Fruit fly (Drosophila melanogaster): Measurements from ENCODE around the gene CG10274.

The CG10274 gene

DNA sequence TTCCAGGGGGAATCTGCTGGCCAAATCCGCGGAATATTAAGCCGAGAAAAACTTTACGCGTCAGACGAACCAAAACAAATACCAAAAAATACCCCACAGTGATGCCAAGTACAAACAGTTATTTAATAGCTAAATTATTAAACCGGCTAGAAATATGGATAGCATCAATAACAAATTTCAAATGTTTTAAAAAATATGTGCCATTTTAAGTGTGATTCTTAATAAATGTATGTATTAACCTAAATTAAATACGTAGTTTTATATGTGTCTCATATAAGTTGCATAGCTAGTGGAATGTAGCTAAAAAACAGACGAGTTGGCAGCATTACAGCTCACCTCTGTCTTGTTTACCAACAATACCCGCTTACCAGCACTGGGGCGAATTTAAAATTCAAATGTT lies at the start of gene CG10274:
TSS of gene CG10274 (minus strand) at position 54 of the 400 bp plus-strand sequence.
- no peak for TF ChIP-seq EcR (GFP tag; optimal IDR thresholded peaks at IDR 0.05)
- no peak for TF ChIP-seq D1 (tag; optimal IDR thresholded peaks at IDR 0.05)
- TF ChIP-seq CG4496 (GFP tag; IDR thresholded peaks at IDR 0.05), result peak; percentile 59; the same call in 2 of the 3 replicates
- TF ChIP-seq CG9948 (tag; optimal IDR thresholded peaks at IDR 0.05), result peak; percentile 52
- peak; percentile 40 for TF ChIP-seq CG17806 (tag; optimal IDR thresholded peaks at IDR 0.05)
- TF ChIP-seq CG15710 (tag; optimal IDR thresholded peaks at IDR 0.05), result peak; percentile 72
- no peak for TF ChIP-seq fd96Ca (GFP tag; IDR thresholded peaks at IDR 0.05)
- TF ChIP-seq CG34367 (tag; optimal IDR thresholded peaks at IDR 0.05), result no peak
- TF ChIP-seq CG32121 (GFP tag; IDR thresholded peaks at IDR 0.05), result peak; percentile 17; the same call in 1 of the 2 replicates
- no peak for TF ChIP-seq CG14655 (GFP tag; optimal IDR thresholded peaks at IDR 0.05)
- TF ChIP-seq CG13204 (GFP tag; optimal IDR thresholded peaks at IDR 0.05), result no peak
- no peak for TF ChIP-seq Ets98B (GFP tag; IDR thresholded peaks at IDR 0.05)

DNA sequence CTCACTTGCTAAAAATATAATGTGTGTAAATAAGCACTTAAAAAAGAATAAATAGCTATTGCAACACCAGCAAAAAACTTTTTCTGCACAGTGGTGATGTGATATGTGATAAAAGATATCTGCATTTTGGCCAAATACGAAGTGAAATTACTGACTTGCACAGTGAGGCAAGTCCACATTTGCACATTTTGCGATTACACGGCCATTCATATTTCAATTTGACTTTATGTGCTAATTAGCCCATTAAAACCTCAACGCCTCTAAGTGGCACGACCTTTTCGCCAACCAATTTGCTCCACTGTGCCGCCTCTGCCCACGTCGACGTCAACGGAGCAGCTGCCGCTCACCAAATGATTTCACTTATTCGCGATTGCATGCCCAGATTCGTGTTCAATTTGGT lies 38.6 kb upstream of the CG10274 start, which contains the start of gene CG33946:
TSS of gene CG33946 (plus strand) at position 392 of the 400 bp plus-strand sequence.
- TF ChIP-seq CG12605 (GFP tag; IDR thresholded peaks at IDR 0.05) (peak; percentile 50), CG32121 (GFP tag; IDR thresholded peaks at IDR 0.05) (peak; percentile 76), gl (tag; optimal IDR thresholded peaks at IDR 0.05) (no peak), Pif1B (GFP tag; optimal IDR thresholded peaks at IDR 0.05) (no peak), CG8159 (tag; optimal IDR thresholded peaks at IDR 0.05) (no peak), CG17806 (tag; optimal IDR thresholded peaks at IDR 0.05) (peak; percentile 35), Pif1A (GFP tag; optimal IDR thresholded peaks at IDR 0.05) (no peak), D1 (tag; optimal IDR thresholded peaks at IDR 0.05) (no peak), CG14655 (GFP tag; optimal IDR thresholded peaks at IDR 0.05) (peak; percentile 70), CG34367 (tag; optimal IDR thresholded peaks at IDR 0.05) (no peak), rn (GFP tag; IDR thresholded peaks at IDR 0.05) (peak; percentile 54), Snoo (tag; optimal IDR thresholded peaks at IDR 0.05) (peak; percentile 66), CG15710 (tag; optimal IDR thresholded peaks at IDR 0.05) (no peak), Ets98B (GFP tag; IDR thresholded peaks at IDR 0.05) (peak; percentile 55), EcR (GFP tag; optimal IDR thresholded peaks at IDR 0.05) (no peak), CG13204 (GFP tag; optimal IDR thresholded peaks at IDR 0.05) (no peak), CG8301 (tag; optimal IDR thresholded peaks at IDR 0.05) (peak; percentile 63), CG4496 (GFP tag; IDR thresholded peaks at IDR 0.05) (peak; percentile 86), fd96Ca (GFP tag; IDR thresholded peaks at IDR 0.05) (peak; percentile 86), CG10348 (GFP tag; IDR thresholded peaks at IDR 0.05) (peak; percentile 57; the same call in 1 of the 2 replicates), CG9948 (tag; optimal IDR thresholded peaks at IDR 0.05) (peak; percentile 41)

DNA sequence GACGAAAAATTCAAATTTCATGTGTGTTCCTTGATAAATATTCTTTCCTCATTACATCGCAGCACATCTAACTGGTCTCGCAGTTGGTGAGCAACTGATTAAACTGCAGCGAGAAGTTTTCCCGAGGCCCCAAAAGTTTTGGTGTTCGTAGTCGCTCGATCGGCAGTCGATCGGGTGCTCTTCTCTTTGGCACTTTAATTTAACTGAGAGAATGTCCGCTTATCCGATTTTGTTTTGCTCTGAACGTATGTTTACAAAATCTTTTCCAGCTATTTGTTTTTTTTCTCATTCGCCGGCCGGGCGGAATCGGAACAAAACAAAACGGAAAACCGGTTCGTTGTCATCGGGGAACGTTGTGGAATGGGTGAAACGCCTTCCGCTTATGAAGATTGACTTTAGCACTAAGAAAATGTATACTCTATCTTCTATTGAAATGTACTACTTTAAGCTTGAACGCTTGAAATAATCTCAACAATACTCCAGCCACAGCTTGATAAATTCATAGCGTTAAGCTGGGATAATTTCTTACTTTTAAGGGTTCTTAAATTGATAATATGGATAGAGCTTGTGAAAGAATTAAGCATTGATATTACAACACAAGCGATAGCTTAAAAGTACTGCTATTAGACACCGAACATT lies 37.0 kb upstream of the CG10274 start:
- TF ChIP-seq CG14655 (GFP tag; optimal IDR thresholded peaks at IDR 0.05) (no peak), EcR (GFP tag; optimal IDR thresholded peaks at IDR 0.05) (peak; percentile 57), CG10348 (GFP tag; IDR thresholded peaks at IDR 0.05) (no peak), gl (tag; optimal IDR thresholded peaks at IDR 0.05) (peak; percentile 61), Ets98B (GFP tag; IDR thresholded peaks at IDR 0.05) (peak; percentile 68; the same call in 1 of the 2 replicates), Pif1B (GFP tag; optimal IDR thresholded peaks at IDR 0.05) (peak; percentile 49), CG15710 (tag; optimal IDR thresholded peaks at IDR 0.05) (peak; percentile 19), CG13204 (GFP tag; optimal IDR thresholded peaks at IDR 0.05) (peak; percentile 11), CG8301 (tag; optimal IDR thresholded peaks at IDR 0.05) (no peak), CG17806 (tag; optimal IDR thresholded peaks at IDR 0.05) (no peak), CG12605 (GFP tag; IDR thresholded peaks at IDR 0.05) (peak; percentile 84), CG9948 (tag; optimal IDR thresholded peaks at IDR 0.05) (no peak), CG4496 (GFP tag; IDR thresholded peaks at IDR 0.05) (peak; percentile 66; the same call in 2 of the 3 replicates), CG32121 (GFP tag; IDR thresholded peaks at IDR 0.05) (no peak), rn (GFP tag; IDR thresholded peaks at IDR 0.05) (no peak), Pif1A (GFP tag; optimal IDR thresholded peaks at IDR 0.05) (peak; percentile 49), CG8159 (tag; optimal IDR thresholded peaks at IDR 0.05) (peak; percentile 35), Snoo (tag; optimal IDR thresholded peaks at IDR 0.05) (peak; percentile 7), D1 (tag; optimal IDR thresholded peaks at IDR 0.05) (no peak), CG34367 (tag; optimal IDR thresholded peaks at IDR 0.05) (no peak), fd96Ca (GFP tag; IDR thresholded peaks at IDR 0.05) (no peak)

dm6 chr3L:6217806-6218205 lies 36.2 kb upstream of the CG10274 start, which contains the start of gene LanA:
Gene LanA (minus strand): TSS chr3L:6218022.
- TF ChIP-seq EcR (GFP tag; optimal IDR thresholded peaks at IDR 0.05), result peak; percentile 14
- 0 out of 3 replicates have a peak, but pooled peaks have one; percentile 15 for TF ChIP-seq fd96Ca (GFP tag; IDR thresholded peaks at IDR 0.05)
- no peak for TF ChIP-seq Pif1B (GFP tag; optimal IDR thresholded peaks at IDR 0.05)
- TF ChIP-seq CG17806 (tag; optimal IDR thresholded peaks at IDR 0.05), result no peak
- no peak for TF ChIP-seq Pif1A (GFP tag; optimal IDR thresholded peaks at IDR 0.05)
- TF ChIP-seq gl (tag; optimal IDR thresholded peaks at IDR 0.05), result no peak
- no peak for TF ChIP-seq CG14655 (GFP tag; optimal IDR thresholded peaks at IDR 0.05)
- peak; percentile 58; the same call in 1 of the 3 replicates for TF ChIP-seq CG4496 (GFP tag; IDR thresholded peaks at IDR 0.05)
- TF ChIP-seq CG8159 (tag; optimal IDR thresholded peaks at IDR 0.05), result no peak
- no peak for TF ChIP-seq CG34367 (tag; optimal IDR thresholded peaks at IDR 0.05)
- TF ChIP-seq D1 (tag; optimal IDR thresholded peaks at IDR 0.05), result no peak
- no peak for TF ChIP-seq Snoo (tag; optimal IDR thresholded peaks at IDR 0.05)
- 0 out of 2 replicates have a peak, but pooled peaks have one; percentile 23 for TF ChIP-seq CG12605 (GFP tag; IDR thresholded peaks at IDR 0.05)
- no peak for TF ChIP-seq CG15710 (tag; optimal IDR thresholded peaks at IDR 0.05)
- TF ChIP-seq Ets98B (GFP tag; IDR thresholded peaks at IDR 0.05), result peak; percentile 42; the same call in 1 of the 2 replicates
- TF ChIP-seq CG32121 (GFP tag; IDR thresholded peaks at IDR 0.05), result no peak; the same call in 1 of the 2 replicates
- TF ChIP-seq CG9948 (tag; optimal IDR thresholded peaks at IDR 0.05), result no peak
- TF ChIP-seq rn (GFP tag; IDR thresholded peaks at IDR 0.05), result no peak
- no peak for TF ChIP-seq CG10348 (GFP tag; IDR thresholded peaks at IDR 0.05)
- no peak for TF ChIP-seq CG8301 (tag; optimal IDR thresholded peaks at IDR 0.05)
- TF ChIP-seq CG13204 (GFP tag; optimal IDR thresholded peaks at IDR 0.05), result no peak

DNA sequence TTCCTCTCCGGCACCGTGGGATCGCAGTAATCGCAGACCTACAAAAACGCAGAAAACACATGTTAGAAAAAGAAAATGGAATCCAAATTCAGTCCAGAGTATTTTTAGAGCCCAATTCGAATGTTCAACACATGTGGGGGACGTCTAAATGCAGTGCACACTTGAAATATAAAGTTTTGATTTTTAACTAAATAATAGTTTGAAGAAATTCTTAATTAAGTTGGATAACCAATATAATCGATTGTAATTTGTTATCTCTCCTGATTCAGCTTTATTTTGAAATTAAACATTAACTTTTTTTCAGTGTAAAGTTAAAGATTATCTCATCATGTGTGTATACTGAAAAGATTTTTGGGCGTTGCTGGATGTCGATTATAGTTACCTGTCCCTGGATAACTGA lies 35.6 kb upstream of the CG10274 start:
- no peak for TF ChIP-seq CG32121 (GFP tag; IDR thresholded peaks at IDR 0.05)
- TF ChIP-seq CG12605 (GFP tag; IDR thresholded peaks at IDR 0.05), result peak; percentile 37; the same call in 1 of the 2 replicates
- TF ChIP-seq CG34367 (tag; optimal IDR thresholded peaks at IDR 0.05), result peak; percentile 0
- 0 out of 2 replicates have a peak, but pooled peaks have one; percentile 15 for TF ChIP-seq rn (GFP tag; IDR thresholded peaks at IDR 0.05)
- TF ChIP-seq CG9948 (tag; optimal IDR thresholded peaks at IDR 0.05), result peak; percentile 27
- TF ChIP-seq CG15710 (tag; optimal IDR thresholded peaks at IDR 0.05), result no peak
- no peak for TF ChIP-seq fd96Ca (GFP tag; IDR thresholded peaks at IDR 0.05)
- peak; percentile 19; the same call in 1 of the 3 replicates for TF ChIP-seq CG4496 (GFP tag; IDR thresholded peaks at IDR 0.05)
- no peak for TF ChIP-seq Pif1B (GFP tag; optimal IDR thresholded peaks at IDR 0.05)
- no peak for TF ChIP-seq CG17806 (tag; optimal IDR thresholded peaks at IDR 0.05)
